Fruit fly (Drosophila melanogaster) ovary, adult (tissue): ENCODE data around the gene CG13068.

ENCODE experiments used
- CG17801 ChIP-seq: fragments of 200-800 bp; optimal IDR thresholded peaks from 2 replicates; lab custom pipeline; 2019; ENCODE audit warnings: missing biosample characterization, mild to moderate bottlenecking, missing genetic modification characterization, moderate library complexity; ENCODE audit not compliant: partially characterized antibody

The CG13068 gene

dm6 chr3L:16265000-16265399, 4.2 kb upstream of the CG13068 start, which contains the start of the genes CG13051 and CG13069:
TSS of gene CG13051 (minus strand) at chr3L:16265100.
TSS of gene CG13069 (plus strand) at chr3L:16265385.
- no peak for TF ChIP-seq CG17801 (GFP tag; lab: Kevin White, UChicago)

dm6 chr3L:16268106-16268733, 972 bp upstream of the CG13068 start, which contains the start of gene CG4950:
TSS of gene CG4950 (minus strand) at chr3L:16268156.
- TF ChIP-seq CG17801 (GFP tag; lab: Kevin White, UChicago), result no peak

dm6 chr3L:16270802-16271332, 1.7 kb downstream of the CG13068 start, which contains the start of the genes CG34248 and CG13067:
TSS of gene CG34248 (minus strand) at chr3L:16270902.
TSS of gene CG13067 (plus strand) at chr3L:16271282.
- TF ChIP-seq CG17801 (GFP tag; lab: Kevin White, UChicago), result no peak

- TF ChIP-seq CG17801 (GFP tag; lab: Kevin White, UChicago), result no peak
Measured at dm6 chr3L:16272338-16272959, 3.3 kb downstream of the CG13068 start, which contains the start of gene CG13066. TSS of gene CG13066 (plus strand) at chr3L:16272909.

dm6 chr3L:16275391-16276017, 6.3 kb downstream of the CG13068 start:
- no peak for TF ChIP-seq CG17801 (GFP tag; lab: Kevin White, UChicago)

dm6 chr3L:16277135-16277534, 7.9 kb downstream of the CG13068 start, which contains the start of gene CG13065:
TSS of gene CG13065 (plus strand) at chr3L:16277435.
- TF ChIP-seq CG17801 (GFP tag; lab: Kevin White, UChicago), result no peak

- no peak for TF ChIP-seq CG17801 (GFP tag; lab: Kevin White, UChicago)
Measured at dm6 chr3L:16279171-16279570, 10.0 kb downstream of the CG13068 start, which contains the start of gene CG13050. TSS of gene CG13050 (minus strand) at chr3L:16279271.

dm6 chr3L:16279987-16280454, 10.8 kb downstream of the CG13068 start, which contains the start of gene CG13064:
TSS of gene CG13064 (plus strand) at chr3L:16280404.
- TF ChIP-seq CG17801 (GFP tag; lab: Kevin White, UChicago), result no peak

dm6 chr3L:16281880-16282556, 12.8 kb downstream of the CG13068 start, which contains the start of gene CG13049:
TSS of gene CG13049 (minus strand) at chr3L:16281930.
- TF ChIP-seq CG17801 (GFP tag; lab: Kevin White, UChicago), result no peak

- no peak for TF ChIP-seq CG17801 (GFP tag; lab: Kevin White, UChicago)
Measured at dm6 chr3L:16283821-16284220, 14.6 kb downstream of the CG13068 start, which contains the start of gene CG13048. TSS of gene CG13048 (minus strand) at chr3L:16283921.

dm6 chr3L:16285346-16285911, 16.2 kb downstream of the CG13068 start, which contains the start of gene CG13047:
TSS of gene CG13047 (minus strand) at chr3L:16285396.
- no peak for TF ChIP-seq CG17801 (GFP tag; lab: Kevin White, UChicago)

dm6 chr3L:16286258-16286657, 17.1 kb downstream of the CG13068 start:
- no peak for TF ChIP-seq CG17801 (GFP tag; lab: Kevin White, UChicago)

dm6 chr3L:16288322-16288721, 19.1 kb downstream of the CG13068 start, which contains the start of gene CG13046:
TSS of gene CG13046 (minus strand) at chr3L:16288422.
- TF ChIP-seq CG17801 (GFP tag; lab: Kevin White, UChicago), result no peak

dm6 chr3L:16289067-16289466, 19.9 kb downstream of the CG13068 start:
- TF ChIP-seq CG17801 (GFP tag; lab: Kevin White, UChicago), result no peak
